Worm (Caenorhabditis elegans): Measurements from ENCODE around the gene gplb-1.

- TF ChIP-seq ztf-11 (tag; optimal IDR thresholded peaks at IDR 0.05): no peak
- TF ChIP-seq unc-39 (tag; optimal IDR thresholded peaks at IDR 0.05): no peak
- no peak for TF ChIP-seq nhr-76 (tag; optimal IDR thresholded peaks at IDR 0.05)
- TF ChIP-seq lsy-2 (tag; optimal IDR thresholded peaks at IDR 0.05): no peak
- no peak for TF ChIP-seq snpc-4 (tag; optimal IDR thresholded peaks at IDR 0.05)
Measured at ce11 chrV:8460306-8460705, 10.7 kb downstream of the gplb-1 start, which contains the start of gene T23B12.6.

All from whole organism, mixed stage, embryonic.